Worm (Caenorhabditis elegans) whole organism, L1 larva: ENCODE measurements around the gene irld-63.

Source experiments
- C16A3.4 ChIP-seq: fragments of 150-350 bp; optimal IDR thresholded peaks from 2 replicates; lab custom pipeline; 2014; ENCODE audit warnings: missing biosample characterization, missing genetic modification characterization
- C34B4.2 ChIP-seq: sonication (generic microtip); optimal IDR thresholded peaks from 2 replicates; lab custom pipeline; 2017; ENCODE audit warnings: mild to moderate bottlenecking, missing genetic modification characterization, missing compliant biosample characterization
- F16B12.6 ChIP-seq: fragments of 150-350 bp; optimal IDR thresholded peaks from 2 replicates; lab custom pipeline; 2014; ENCODE audit warnings: missing biosample characterization, missing genetic modification characterization
- Y116A8C.19 ChIP-seq: sonication (generic microtip); optimal IDR thresholded peaks from 2 replicates; lab custom pipeline; 2016; ENCODE audit warnings: missing compliant biosample characterization, missing genetic modification characterization, borderline replicate concordance
- aha-1 ChIP-seq: fragments of 150-350 bp; optimal IDR thresholded peaks from 2 replicates; lab custom pipeline; 2014; ENCODE audit warnings: missing biosample characterization, missing genetic modification characterization
- alr-1 ChIP-seq: fragments of 200-800 bp; sonication (Bioruptor generic); optimal IDR thresholded peaks from 2 replicates; lab custom pipeline; 2018; ENCODE audit warnings: borderline replicate concordance, mild to moderate bottlenecking, missing genetic modification characterization, missing compliant biosample characterization
- blmp-1 ChIP-seq: fragments of 150-350 bp; optimal IDR thresholded peaks from 2 replicates; lab custom pipeline; 2014; ENCODE audit warnings: missing biosample characterization, missing genetic modification characterization
- ceh-63 ChIP-seq: fragments of 200-800 bp; sonication (Bioruptor generic); optimal IDR thresholded peaks from 2 replicates; lab custom pipeline; 2018; ENCODE audit warnings: mild to moderate bottlenecking, missing genetic modification characterization, missing compliant biosample characterization
- ceh-90 ChIP-seq: sonication (generic microtip); optimal IDR thresholded peaks from 2 replicates; lab custom pipeline; 2016; ENCODE audit warnings: missing genetic modification characterization, missing compliant biosample characterization
- ces-1 ChIP-seq: fragments of 150-350 bp; optimal IDR thresholded peaks from 2 replicates; lab custom pipeline; 2014; ENCODE audit warnings: missing biosample characterization, missing genetic modification reagents, missing genetic modification characterization
- dsc-1 ChIP-seq: sonication (generic microtip); optimal IDR thresholded peaks from 2 replicates; lab custom pipeline; 2016; ENCODE audit warnings: mild to moderate bottlenecking, missing genetic modification characterization, missing compliant biosample characterization
- efl-1 ChIP-seq, 4 experiments: fragments of 150-350 bp; optimal IDR thresholded peaks in 3 of 4; peaks in 1 of 4; 1 replicate in 1 of 4; 2 replicates in 3 of 4; lab custom pipeline; 2014; ENCODE audit warnings: missing biosample characterization in 2 of 4, missing genetic modification characterization in 2 of 4, missing genetic modification reagents in 2 of 4
- efl-3 ChIP-seq: fragments of 200-800 bp; sonication (Bioruptor generic); optimal IDR thresholded peaks from 2 replicates; lab custom pipeline; 2018; ENCODE audit warnings: mild to moderate bottlenecking, missing genetic modification characterization, missing compliant biosample characterization
- egl-13 ChIP-seq: sonication (generic microtip); optimal IDR thresholded peaks from 2 replicates; lab custom pipeline; 2016; ENCODE audit warnings: missing genotype, missing genetic modification reagents, missing genetic modification characterization, missing compliant biosample characterization
- egl-27 ChIP-seq, 2 experiments: fragments of 150-350 bp in 1 of 2; sonication (generic microtip); optimal IDR thresholded peaks; 3 replicates each; lab custom pipeline; 2017 to 2018; ENCODE audit warnings: missing biosample characterization in 2 of 2, missing genetic modification characterization in 2 of 2, missing genetic modification reagents in 2 of 2
- elt-2 ChIP-seq: sonication (generic microtip); optimal IDR thresholded peaks from 2 replicates; lab custom pipeline; 2016; ENCODE audit warnings: missing genetic modification characterization, mild to moderate bottlenecking, inconsistent platforms, missing compliant biosample characterization, missing genetic modification reagents
- fkh-8 ChIP-seq: sonication (generic microtip); optimal IDR thresholded peaks from 2 replicates; lab custom pipeline; 2016; ENCODE audit warnings: mild to moderate bottlenecking, missing genetic modification characterization, missing compliant biosample characterization
- fos-1 ChIP-seq: fragments of 150-350 bp; optimal IDR thresholded peaks from 2 replicates; lab custom pipeline; 2014; ENCODE audit warnings: missing biosample characterization, missing genetic modification characterization
- grh-1 ChIP-seq: fragments of 200-800 bp; sonication (Bioruptor generic); IDR thresholded peaks from 2 replicates; pipeline ENCODE4 v1.3.6; 2022; ENCODE audit warnings: missing genetic modification reagents, missing genetic modification characterization, missing compliant biosample characterization
- lin-14 ChIP-seq: fragments of 200-800 bp; sonication (Bioruptor generic); optimal IDR thresholded peaks from 2 replicates; lab custom pipeline; 2018; ENCODE audit warnings: mild to moderate bottlenecking, missing genetic modification characterization, moderate library complexity, missing compliant biosample characterization
- lin-39 ChIP-seq: fragments of 150-350 bp; optimal IDR thresholded peaks from 2 replicates; lab custom pipeline; 2014; ENCODE audit warnings: missing biosample characterization, missing genetic modification reagents, missing genetic modification characterization
- lsy-2 ChIP-seq, 2 experiments: fragments of 150-350 bp; optimal IDR thresholded peaks; 2 replicates each; lab custom pipeline; 2014; ENCODE audit warnings: missing biosample characterization in 2 of 2, missing genetic modification characterization in 2 of 2
- mab-9 ChIP-seq: fragments of 200-800 bp; sonication (Bioruptor generic); IDR thresholded peaks from 2 replicates; pipeline ENCODE4 v1.3.6; 2022; ENCODE audit warnings: missing genetic modification reagents, missing genetic modification characterization, missing compliant biosample characterization
- mdl-1 ChIP-seq, 2 experiments: fragments of 150-350 bp; optimal IDR thresholded peaks; 2 replicates each; lab custom pipeline; 2014 to 2017; ENCODE audit warnings: missing biosample characterization in 2 of 2, missing genetic modification characterization in 2 of 2, inconsistent platforms in 1 of 2
- nhr-19 ChIP-seq: fragments of 200-800 bp; sonication (Bioruptor generic); conservative IDR thresholded peaks from 2 replicates; pipeline ENCODE4 v1.3.6; 2022; ENCODE audit warnings: missing genetic modification characterization, missing compliant biosample characterization
- nhr-20 ChIP-seq: sonication (generic microtip); optimal IDR thresholded peaks from 2 replicates; lab custom pipeline; 2016; ENCODE audit warnings: mild to moderate bottlenecking, missing genetic modification characterization, missing compliant biosample characterization
- nhr-47 ChIP-seq: sonication (generic microtip); optimal IDR thresholded peaks from 2 replicates; lab custom pipeline; 2016; ENCODE audit warnings: mild to moderate bottlenecking, missing genetic modification characterization, moderate library complexity, missing compliant biosample characterization
- nhr-71 ChIP-seq: sonication (generic microtip); optimal IDR thresholded peaks from 2 replicates; lab custom pipeline; 2016; ENCODE audit warnings: mild to moderate bottlenecking, missing genetic modification characterization, moderate library complexity, missing compliant biosample characterization
- nhr-77 ChIP-seq: fragments of 150-350 bp; optimal IDR thresholded peaks from 2 replicates; lab custom pipeline; 2014; ENCODE audit warnings: missing biosample characterization, missing genetic modification characterization
- nhr-85 ChIP-seq: sonication (generic microtip); peaks from one replicate; lab custom pipeline; 2016; ENCODE audit warnings: missing genetic modification characterization, inconsistent platforms, missing compliant biosample characterization
- pax-3 ChIP-seq: fragments of 200-800 bp; sonication (Bioruptor generic); optimal IDR thresholded peaks from 2 replicates; lab custom pipeline; 2018; ENCODE audit warnings: mild to moderate bottlenecking, missing genetic modification characterization, moderate library complexity, missing compliant biosample characterization
- pqm-1 ChIP-seq: sonication (generic microtip); optimal IDR thresholded peaks from 3 replicates; lab custom pipeline; 2017; ENCODE audit warnings: missing biosample characterization, missing genetic modification characterization
- rnt-1 ChIP-seq: sonication (generic microtip); optimal IDR thresholded peaks from 2 replicates; lab custom pipeline; 2016; ENCODE audit warnings: mild to moderate bottlenecking, missing genetic modification characterization, moderate library complexity, missing compliant biosample characterization
- skn-1 ChIP-seq: fragments of 150-350 bp; optimal IDR thresholded peaks from 2 replicates; lab custom pipeline; 2014; ENCODE audit warnings: missing biosample characterization, missing genetic modification characterization
- snu-23 ChIP-seq: sonication (generic microtip); optimal IDR thresholded peaks from 2 replicates; lab custom pipeline; 2016; ENCODE audit warnings: missing genetic modification characterization, missing compliant biosample characterization
- sox-4 ChIP-seq: sonication (generic microtip); optimal IDR thresholded peaks from 2 replicates; lab custom pipeline; 2016; ENCODE audit warnings: missing genetic modification characterization, missing compliant biosample characterization
- sup-37 ChIP-seq: fragments of 200-800 bp; sonication (Bioruptor generic); optimal IDR thresholded peaks from 2 replicates; lab custom pipeline; 2018; ENCODE audit warnings: mild to moderate bottlenecking, missing genetic modification characterization, missing compliant biosample characterization
- swsn-7 ChIP-seq: sonication (generic microtip); optimal IDR thresholded peaks from 2 replicates; lab custom pipeline; 2016; ENCODE audit warnings: missing genetic modification characterization, missing compliant biosample characterization
- tbx-2 ChIP-seq: sonication (generic microtip); optimal IDR thresholded peaks from 2 replicates; lab custom pipeline; 2016; ENCODE audit warnings: missing genetic modification characterization, missing compliant biosample characterization
- tlp-1 ChIP-seq: fragments of 150-350 bp; optimal IDR thresholded peaks from 2 replicates; lab custom pipeline; 2014; ENCODE audit warnings: missing biosample characterization, missing genetic modification characterization
- unc-30 ChIP-seq: sonication (generic microtip); optimal IDR thresholded peaks from 2 replicates; lab custom pipeline; 2017; ENCODE audit warnings: missing biosample characterization, missing genetic modification characterization
- unc-62 ChIP-seq: fragments of 150-350 bp; optimal IDR thresholded peaks from 2 replicates; lab custom pipeline; 2014; ENCODE audit warnings: missing biosample characterization, missing genetic modification reagents, missing genetic modification characterization
- unc-86 ChIP-seq: sonication (generic microtip); optimal IDR thresholded peaks from 2 replicates; lab custom pipeline; 2016; ENCODE audit warnings: missing genetic modification characterization, missing compliant biosample characterization

irld-63 gene

ce11 chrII:2963619-2964018, 33.1 kb downstream of the irld-63 start:
- TF ChIP-seq C34B4.2 (tag; lab: Kevin White, UChicago) (no peak), pqm-1 (no peak), lin-39 (tag; lab: Kevin White, UChicago) (no peak), F16B12.6 (tag; lab: Kevin White, UChicago) (no peak), unc-86 (no peak), rnt-1 (tag; lab: Kevin White, UChicago) (no peak), pax-3 (tag; lab: Kevin White, UChicago) (no peak), egl-27 (tag; optimal IDR thresholded peaks at IDR 0.05; lab: Kevin White, UChicago) (no peak), egl-13 (no peak), grh-1 (GFP tag; lab: Robert Waterston, UW) (no peak), unc-62 (GFP tag; lab: Kevin White, UChicago) (no peak), Y116A8C.19 (no peak), efl-3 (no peak), ceh-63 (GFP tag; lab: Kevin White, UChicago) (no peak), aha-1 (tag; lab: Kevin White, UChicago) (no peak), nhr-20 (no peak), elt-2 (tag; lab: Kevin White, UChicago) (no peak), ceh-90 (tag; lab: Kevin White, UChicago) (no peak), fos-1 (tag; lab: Kevin White, UChicago) (no peak)

- TF ChIP-seq dsc-1 (tag; lab: Kevin White, UChicago) (peak; percentile 95), nhr-47 (tag; lab: Kevin White, UChicago) (peak; percentile 23), mab-9 (GFP tag; lab: Robert Waterston, UW) (no peak), fkh-8 (tag; lab: Kevin White, UChicago) (peak; percentile 22)
- TF ChIP-seq, all 84 proteins: peak for 3
Measured at ce11 chrII:2965215-2965998, 34.9 kb downstream of the irld-63 start.

DNA sequence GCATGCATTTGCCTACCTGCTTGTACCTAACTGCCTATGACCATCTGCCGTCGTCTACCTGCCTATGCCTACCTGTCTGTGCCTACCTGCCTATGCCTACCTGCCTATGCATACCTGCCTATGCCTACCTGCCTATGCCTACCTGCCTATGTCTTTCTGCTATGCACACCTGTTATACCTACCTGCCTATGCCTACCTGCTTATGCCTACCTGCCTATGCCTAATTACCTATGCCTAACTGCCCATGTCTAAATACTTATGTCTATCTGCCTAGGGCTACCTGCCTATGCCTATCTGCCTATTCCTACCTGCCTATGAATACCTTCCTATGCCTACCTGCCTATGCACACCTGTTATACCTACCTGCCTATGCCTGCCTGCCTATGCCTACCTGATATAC, 35.8 kb downstream of the irld-63 start:
- no peak for TF ChIP-seq ces-1 (GFP tag; lab: Kevin White, UChicago)
- no peak for TF ChIP-seq sox-4
- no peak for TF ChIP-seq mab-9 (GFP tag; lab: Robert Waterston, UW)
- TF ChIP-seq alr-1 (tag; lab: Kevin White, UChicago), result no peak
- no peak for TF ChIP-seq lin-39 (tag; lab: Kevin White, UChicago)
- no peak for TF ChIP-seq elt-2 (tag; lab: Kevin White, UChicago)
- TF ChIP-seq F16B12.6 (tag; lab: Kevin White, UChicago), result no peak
- TF ChIP-seq nhr-47 (tag; lab: Kevin White, UChicago), result no peak
- no peak for TF ChIP-seq tbx-2
- TF ChIP-seq, all 84 proteins: peak for 0

- TF ChIP-seq nhr-47 (tag; lab: Kevin White, UChicago), result peak; percentile 1
- TF ChIP-seq mab-9 (GFP tag; lab: Robert Waterston, UW), result no peak
- TF ChIP-seq grh-1 (GFP tag; lab: Robert Waterston, UW), result 0 out of 2 replicates have a peak, but pooled peaks have one; percentile 24
- TF ChIP-seq dsc-1 (tag; lab: Kevin White, UChicago), result no peak
- no peak for TF ChIP-seq tlp-1 (tag; lab: Kevin White, UChicago)
- TF ChIP-seq tbx-2, result peak; percentile 37
- peak; percentile 8 for TF ChIP-seq blmp-1 (tag; lab: Kevin White, UChicago)
- peak; percentile 68 for TF ChIP-seq nhr-85 (tag; lab: Kevin White, UChicago)
- no peak for TF ChIP-seq unc-30 (tag; lab: Kevin White, UChicago)
- peak; percentile 31 for TF ChIP-seq nhr-71 (tag; lab: Kevin White, UChicago)
- TF ChIP-seq efl-1 (optimal IDR thresholded peaks at IDR 0.05; lab: Kevin White, UChicago), result peak; percentile 6 to 23
- TF ChIP-seq efl-1 (GFP tag; optimal IDR thresholded peaks at IDR 0.05 in 1 of 2; lab: Kevin White, UChicago), result peak in 1 of 2 experiments; percentile 88
- TF ChIP-seq skn-1, result no peak
- TF ChIP-seq swsn-7 (tag; lab: Kevin White, UChicago), result peak; percentile 25
- TF ChIP-seq snu-23 (GFP tag; lab: Kevin White, UChicago), result peak; percentile 7
- no peak for TF ChIP-seq C16A3.4 (tag; lab: Kevin White, UChicago)
- TF ChIP-seq lsy-2 (tag; optimal IDR thresholded peaks at IDR 0.05; lab: Kevin White, UChicago), result peak; percentile 8 to 20
- no peak for TF ChIP-seq mdl-1 (tag; optimal IDR thresholded peaks at IDR 0.05; lab: Kevin White, UChicago)
- peak; percentile 67 for TF ChIP-seq lin-14
- no peak for TF ChIP-seq sup-37
- TF ChIP-seq nhr-19, result peak; percentile 31
- TF ChIP-seq nhr-77 (tag; lab: Kevin White, UChicago), result peak; percentile 31
- TF ChIP-seq nhr-20, result peak; percentile 37
Measured at ce11 chrII:2967064-2967463, 36.5 kb downstream of the irld-63 start.
